Worm (Caenorhabditis elegans) whole organism, early embryonic: ENCODE results near the gene B0513.90.

ENCODE experiments used
- B0310.2 ChIP-seq: sonication (generic microtip); optimal IDR thresholded peaks from 2 replicates; lab custom pipeline; 2016; ENCODE audit warnings: mild to moderate bottlenecking, missing genetic modification characterization, missing compliant biosample characterization
- F13C5.2 ChIP-seq: sonication (generic microtip); optimal IDR thresholded peaks from 2 replicates; lab custom pipeline; 2017; ENCODE audit warnings: mild to moderate bottlenecking, missing genetic modification characterization, inconsistent platforms, missing compliant biosample characterization
- aly-1 ChIP-seq: sonication (generic microtip); optimal IDR thresholded peaks from 2 replicates; lab custom pipeline; 2016; ENCODE audit warnings: missing genetic modification characterization, missing compliant biosample characterization
- ama-1 ChIP-seq: fragments of 150-350 bp; optimal IDR thresholded peaks from 2 replicates; lab custom pipeline; 2014
- ceh-13 ChIP-seq: fragments of 200-800 bp; sonication (Bioruptor generic); optimal IDR thresholded peaks from 2 replicates; lab custom pipeline; 2018; ENCODE audit warnings: mild to moderate bottlenecking, missing genetic modification characterization, missing compliant biosample characterization
- ceh-36 ChIP-seq: sonication (generic microtip); optimal IDR thresholded peaks from 2 replicates; lab custom pipeline; 2016; ENCODE audit warnings: missing genetic modification characterization, inconsistent platforms, missing compliant biosample characterization
- ets-7 ChIP-seq: sonication (generic microtip); optimal IDR thresholded peaks from 2 replicates; lab custom pipeline; 2016; ENCODE audit warnings: missing genotype, missing genetic modification characterization, missing compliant biosample characterization
- flt-1 ChIP-seq: fragments of 200-800 bp; sonication (Bioruptor generic); IDR thresholded peaks from 2 replicates; pipeline ENCODE4 v1.3.6; 2022; ENCODE audit warnings: missing genetic modification characterization, missing compliant biosample characterization
- hmbx-1 ChIP-seq: sonication (generic microtip); optimal IDR thresholded peaks from 2 replicates; lab custom pipeline; 2016; ENCODE audit warnings: mild to moderate bottlenecking, missing genetic modification characterization, missing compliant biosample characterization
- hmg-4 ChIP-seq: fragments of 200-800 bp; sonication (Bioruptor generic); optimal IDR thresholded peaks from 2 replicates; lab custom pipeline; 2018; ENCODE audit warnings: mild to moderate bottlenecking, missing genetic modification characterization, missing compliant biosample characterization
- hnd-1 ChIP-seq: sonication (generic microtip); optimal IDR thresholded peaks from 2 replicates; lab custom pipeline; 2016; ENCODE audit warnings: missing genetic modification characterization, missing compliant biosample characterization
- pes-1 ChIP-seq: fragments of 200-800 bp; sonication (Bioruptor generic); IDR thresholded peaks from 2 replicates; pipeline ENCODE4 v1.3.6; 2022; ENCODE audit warnings: missing genetic modification reagents, missing genetic modification characterization, missing compliant biosample characterization
- scrt-1 ChIP-seq: fragments of 200-800 bp; sonication (Bioruptor generic); IDR thresholded peaks from 2 replicates; pipeline ENCODE4 v1.3.6; 2022; ENCODE audit warnings: missing genetic modification characterization, missing compliant biosample characterization
- sea-1 ChIP-seq: fragments of 200-800 bp; sonication (Bioruptor generic); conservative IDR thresholded peaks from 2 replicates; pipeline ENCODE4 v1.3.6; 2022; ENCODE audit warnings: missing genetic modification characterization, missing compliant biosample characterization
- tbx-11 ChIP-seq: fragments of 200-800 bp; sonication (Bioruptor generic); IDR thresholded peaks from 2 replicates; pipeline ENCODE4 v1.3.6; 2022; ENCODE audit warnings: missing genetic modification characterization, missing compliant biosample characterization
- tbx-37 ChIP-seq: fragments of 200-800 bp; sonication (Bioruptor generic); conservative IDR thresholded peaks from 2 replicates; pipeline ENCODE4 v1.3.6; 2022; ENCODE audit warnings: missing genetic modification reagents, missing genetic modification characterization, missing compliant biosample characterization
- tra-4 ChIP-seq: sonication (generic microtip); optimal IDR thresholded peaks from 2 replicates; lab custom pipeline; 2017; ENCODE audit warnings: missing genetic modification characterization, missing compliant biosample characterization

The B0513.90 gene

DNA sequence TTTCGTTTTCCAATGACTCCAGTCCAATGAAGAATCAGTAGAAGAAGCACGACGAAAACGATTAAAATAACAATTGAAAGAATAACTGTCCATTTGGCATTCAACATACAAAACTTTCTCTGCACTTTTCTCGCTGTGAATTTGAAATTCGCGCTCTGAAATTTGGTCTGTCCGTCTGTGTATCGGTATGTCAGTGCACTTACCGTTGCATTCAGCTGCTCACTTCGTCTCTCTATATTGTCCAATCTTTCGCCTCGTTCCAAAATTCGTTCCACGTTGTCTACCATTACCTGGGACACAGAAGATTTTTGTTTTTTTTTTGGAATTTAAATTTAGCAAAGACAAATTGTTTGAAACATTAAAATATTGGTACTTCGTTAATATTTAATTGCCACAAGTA, 6.4 kb upstream of the B0513.90 start:
- no peak for TF ChIP-seq hnd-1 (tag; lab: Kevin White, UChicago)
- TF ChIP-seq ceh-36 (tag; lab: Kevin White, UChicago) = no peak
- TF ChIP-seq hmbx-1 (tag; lab: Kevin White, UChicago) = no peak
- TF ChIP-seq tbx-37 (GFP tag; lab: Robert Waterston, UW) = no peak
- no peak for TF ChIP-seq tra-4 (tag; lab: Kevin White, UChicago)
- no peak for TF ChIP-seq aly-1 (tag; lab: Kevin White, UChicago)
- no peak for TF ChIP-seq pes-1 (GFP tag; lab: Robert Waterston, UW)
- TF ChIP-seq B0310.2 (tag; lab: Kevin White, UChicago) = no peak
- TF ChIP-seq ceh-13 = no peak
- no peak for TF ChIP-seq hmg-4
- TF ChIP-seq sea-1 (GFP tag; lab: Robert Waterston, UW) = no peak
- TF ChIP-seq scrt-1 = no peak
- no peak for TF ChIP-seq flt-1 (GFP tag; lab: Robert Waterston, UW)
- no peak for TF ChIP-seq ets-7 (tag; lab: Kevin White, UChicago)
- TF ChIP-seq tbx-11 (GFP tag; lab: Robert Waterston, UW) = no peak
- no peak for TF ChIP-seq F13C5.2 (tag; lab: Kevin White, UChicago)
- no peak for TF ChIP-seq ama-1 (lab: Kevin White, UChicago)

DNA sequence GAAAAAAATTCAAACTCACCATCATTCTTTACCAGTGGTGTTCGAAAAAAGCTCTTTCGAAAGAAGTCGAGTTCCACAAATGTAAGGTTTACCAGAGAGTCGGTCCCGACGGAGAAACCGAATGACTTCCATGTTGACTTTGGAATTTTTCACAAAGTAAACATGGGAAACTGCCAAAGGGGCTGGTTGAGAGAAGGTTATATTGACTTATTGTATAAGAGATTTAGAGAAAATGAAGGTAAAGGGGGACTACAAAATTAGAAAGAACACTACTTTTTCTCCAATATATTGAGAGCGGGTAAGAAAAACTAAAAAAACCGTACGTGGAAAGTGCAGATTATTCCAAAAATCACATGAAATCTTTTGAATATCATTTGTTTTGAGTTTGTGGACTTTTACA, 1.7 kb upstream of the B0513.90 start, which contains the start of gene vamp-8:
Gene vamp-8 (minus strand): TSS at position 25 of the 400 bp plus-strand sequence.
- TF ChIP-seq ets-7 (tag; lab: Kevin White, UChicago) (no peak), ceh-13 (no peak), F13C5.2 (tag; lab: Kevin White, UChicago) (no peak), B0310.2 (tag; lab: Kevin White, UChicago) (no peak), hmg-4 (no peak), ama-1 (lab: Kevin White, UChicago) (no peak), aly-1 (tag; lab: Kevin White, UChicago) (no peak), tbx-37 (GFP tag; lab: Robert Waterston, UW) (no peak), pes-1 (GFP tag; lab: Robert Waterston, UW) (no peak), hnd-1 (tag; lab: Kevin White, UChicago) (no peak), scrt-1 (no peak), tbx-11 (GFP tag; lab: Robert Waterston, UW) (no peak), flt-1 (GFP tag; lab: Robert Waterston, UW) (no peak), tra-4 (tag; lab: Kevin White, UChicago) (no peak)

DNA sequence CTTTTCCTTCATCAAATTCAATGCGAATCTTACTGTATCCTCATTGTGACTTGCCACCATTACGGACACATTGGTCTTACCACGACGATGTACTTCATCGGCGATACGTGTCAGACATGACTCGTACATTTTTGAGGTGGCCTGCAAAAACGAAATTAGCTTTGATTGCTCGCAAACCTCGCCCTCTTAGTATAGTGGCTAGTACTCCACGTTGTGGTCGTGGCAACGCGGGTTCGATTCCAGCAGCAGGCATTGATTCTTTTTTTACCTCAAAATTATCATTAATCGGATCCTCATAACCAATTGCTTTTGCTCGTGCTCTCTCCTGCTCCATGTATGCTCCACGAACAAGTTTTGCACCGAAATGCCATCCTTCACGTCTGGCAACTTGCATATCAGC, 3.2 kb downstream of the B0513.90 start:
- TF ChIP-seq sea-1 (GFP tag; lab: Robert Waterston, UW) = no peak
- no peak for TF ChIP-seq ceh-13

DNA sequence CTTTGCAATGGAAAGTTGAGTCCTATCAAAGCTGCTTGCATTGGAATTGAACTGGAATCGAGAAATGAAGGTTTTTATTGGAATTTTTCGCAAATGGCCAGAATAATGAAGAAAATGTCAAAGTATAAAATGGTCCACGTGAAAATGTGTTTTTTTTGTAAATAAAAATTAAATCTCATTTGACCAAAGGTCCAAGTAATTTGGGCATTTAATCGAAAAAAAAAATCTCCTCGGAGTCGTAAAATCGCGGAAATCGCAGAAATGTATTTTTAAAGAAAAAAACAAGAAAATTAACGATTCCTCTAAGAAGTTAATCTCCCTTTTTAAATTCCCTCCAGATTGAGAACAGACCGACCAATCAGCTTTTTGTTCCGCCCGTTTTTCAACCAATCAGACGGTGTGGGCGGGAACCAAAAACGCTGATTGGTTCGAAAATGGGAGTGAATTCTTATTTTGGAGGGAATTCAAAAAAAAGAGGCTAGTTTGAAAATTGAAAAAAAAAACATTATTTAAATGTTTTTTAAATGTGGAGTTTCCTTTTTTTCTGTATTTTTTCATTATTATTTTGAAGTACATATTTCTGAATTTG, 9.8 kb downstream of the B0513.90 start, which contains the start of gene prdh-1:
Gene prdh-1 (minus strand): TSS at position 51 of the 589 bp plus-strand sequence.
- TF ChIP-seq ama-1 (lab: Kevin White, UChicago) = no peak
- TF ChIP-seq tra-4 (tag; lab: Kevin White, UChicago) = no peak
- no peak for TF ChIP-seq ceh-13
- TF ChIP-seq aly-1 (tag; lab: Kevin White, UChicago) = no peak
- TF ChIP-seq ceh-36 (tag; lab: Kevin White, UChicago) = no peak

DNA sequence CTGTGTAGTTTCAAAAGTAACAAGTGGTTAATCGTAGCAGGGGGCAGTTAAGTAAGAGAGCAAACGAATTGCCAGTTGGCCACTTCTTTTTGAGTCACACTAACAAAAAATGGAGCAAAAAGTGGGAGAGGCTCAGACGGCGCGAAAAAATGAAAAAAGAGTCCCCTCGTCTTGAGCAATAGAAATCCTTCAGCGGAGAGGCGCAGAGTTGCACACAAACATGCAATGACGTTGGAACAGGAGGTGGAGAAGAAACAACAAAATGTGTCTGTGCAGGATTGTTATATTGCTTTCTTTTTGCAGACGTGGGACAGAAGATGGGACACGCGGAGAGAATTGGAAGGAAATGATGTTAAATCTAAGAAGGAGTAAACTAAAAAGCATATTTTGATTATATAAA, 10.9 kb downstream of the B0513.90 start:
- TF ChIP-seq tbx-11 (GFP tag; lab: Robert Waterston, UW) (no peak), B0310.2 (tag; lab: Kevin White, UChicago) (no peak), hnd-1 (tag; lab: Kevin White, UChicago) (no peak), hmbx-1 (tag; lab: Kevin White, UChicago) (no peak), tbx-37 (GFP tag; lab: Robert Waterston, UW) (no peak), scrt-1 (no peak), hmg-4 (no peak), ceh-36 (tag; lab: Kevin White, UChicago) (no peak), ets-7 (tag; lab: Kevin White, UChicago) (no peak), pes-1 (GFP tag; lab: Robert Waterston, UW) (no peak), aly-1 (tag; lab: Kevin White, UChicago) (no peak)

DNA sequence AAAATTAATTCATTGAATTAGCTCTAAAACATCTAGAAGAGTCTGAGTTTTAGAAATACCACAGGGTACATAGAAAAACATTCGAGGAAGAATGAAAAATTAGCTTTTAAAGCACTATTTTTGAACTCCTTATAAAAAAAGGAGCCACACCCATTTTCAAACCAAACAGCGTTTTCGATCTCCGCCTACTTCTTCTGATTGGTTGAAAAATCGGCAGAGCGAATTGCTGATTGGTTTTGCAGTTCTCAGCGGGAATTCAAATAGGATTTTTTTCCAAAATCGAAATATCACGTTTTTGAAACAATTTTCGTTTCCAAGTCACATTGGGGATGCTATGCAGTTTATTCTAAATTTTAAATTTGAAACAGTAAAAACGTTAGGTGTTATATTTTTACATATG, 11.3 kb downstream of the B0513.90 start:
- TF ChIP-seq tra-4 (tag; lab: Kevin White, UChicago) (no peak), aly-1 (tag; lab: Kevin White, UChicago) (no peak), ets-7 (tag; lab: Kevin White, UChicago) (no peak)

DNA sequence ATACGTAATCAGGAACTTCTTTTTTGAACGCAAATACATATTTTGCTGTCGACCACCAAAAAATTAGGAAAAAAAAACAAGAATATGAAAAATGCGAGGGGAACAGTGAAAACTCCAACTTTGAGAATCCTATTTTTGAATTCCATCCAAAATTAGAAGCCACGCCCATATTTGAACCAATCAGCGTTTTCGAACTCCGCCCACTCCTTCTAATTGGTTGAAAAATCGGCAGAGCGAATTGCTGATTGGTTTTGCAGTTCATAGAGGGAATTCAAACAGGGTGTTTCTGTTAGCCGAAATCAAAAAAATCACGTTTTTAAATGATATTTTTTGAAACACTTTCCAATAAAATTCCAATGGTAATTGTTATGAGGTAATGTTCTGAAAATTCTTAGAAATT, 11.9 kb downstream of the B0513.90 start:
- TF ChIP-seq F13C5.2 (tag; lab: Kevin White, UChicago) (no peak), ama-1 (lab: Kevin White, UChicago) (no peak), tbx-11 (GFP tag; lab: Robert Waterston, UW) (no peak), scrt-1 (no peak), hnd-1 (tag; lab: Kevin White, UChicago) (no peak), ceh-13 (no peak), pes-1 (GFP tag; lab: Robert Waterston, UW) (no peak), flt-1 (GFP tag; lab: Robert Waterston, UW) (no peak), sea-1 (GFP tag; lab: Robert Waterston, UW) (no peak), tra-4 (tag; lab: Kevin White, UChicago) (no peak), ets-7 (tag; lab: Kevin White, UChicago) (no peak), hmg-4 (no peak), tbx-37 (GFP tag; lab: Robert Waterston, UW) (no peak), hmbx-1 (tag; lab: Kevin White, UChicago) (no peak), aly-1 (tag; lab: Kevin White, UChicago) (no peak), B0310.2 (tag; lab: Kevin White, UChicago) (no peak)
